Fruit fly (Drosophila melanogaster) whole organism, embryonic: Measurements from ENCODE around the gene CG33111.

Experiments
- CG10209 ChIP-seq: fragments of 200-800 bp; sonication (Bioruptor generic); optimal IDR thresholded peaks from 3 replicates; lab custom pipeline; 2017; ENCODE audit warnings: missing biosample characterization, mild to moderate bottlenecking, missing genetic modification characterization, missing genetic modification reagents
- CG11696 ChIP-seq: fragments of 200-800 bp; sonication (Bioruptor generic); IDR thresholded peaks from 2 replicates; pipeline ENCODE4 v1.3.6; 2022; ENCODE audit warnings: missing biosample characterization, missing genetic modification characterization
- CG12236 ChIP-seq: fragments of 200-800 bp; sonication (Bioruptor generic); optimal IDR thresholded peaks from 2 replicates; lab custom pipeline; 2016; ENCODE audit warnings: missing biosample characterization, missing genetic modification characterization
- CG12769 ChIP-seq: fragments of 200-800 bp; sonication (Bioruptor generic); optimal IDR thresholded peaks from 2 replicates; lab custom pipeline; 2019; ENCODE audit warnings: missing biosample characterization, mild to moderate bottlenecking, missing genetic modification characterization, moderate library complexity
- CG13424 ChIP-seq: fragments of 200-800 bp; sonication (Bioruptor generic); optimal IDR thresholded peaks from 2 replicates; lab custom pipeline; 2019; ENCODE audit warnings: missing biosample characterization, mild to moderate bottlenecking, missing genetic modification characterization, moderate library complexity
- CG15073 ChIP-seq: fragments of 200-800 bp; sonication (Bioruptor generic); optimal IDR thresholded peaks from 2 replicates; lab custom pipeline; 2016; ENCODE audit warnings: missing biosample characterization, missing genetic modification characterization
- CG1529 ChIP-seq: fragments of 200-800 bp; sonication (Bioruptor generic); optimal IDR thresholded peaks from 3 replicates; lab custom pipeline; 2018; ENCODE audit warnings: missing biosample characterization, missing genetic modification characterization
- CG15601 ChIP-seq: fragments of 200-800 bp; sonication (Bioruptor generic); optimal IDR thresholded peaks from 3 replicates; lab custom pipeline; 2019; ENCODE audit warnings: missing biosample characterization, mild to moderate bottlenecking, missing genetic modification characterization, moderate library complexity
- CG1603 ChIP-seq: fragments of 200-800 bp; sonication (Bioruptor generic); optimal IDR thresholded peaks from 2 replicates; lab custom pipeline; 2019; ENCODE audit warnings: missing biosample characterization, mild to moderate bottlenecking, missing genetic modification characterization, moderate library complexity
- CG16815 ChIP-seq: fragments of 200-800 bp; sonication (Bioruptor generic); optimal IDR thresholded peaks from 3 replicates; lab custom pipeline; 2017; ENCODE audit warnings: missing biosample characterization, mild to moderate bottlenecking, missing genetic modification characterization
- CG2712 ChIP-seq: fragments of 200-800 bp; optimal IDR thresholded peaks from 3 replicates; lab custom pipeline; 2019; ENCODE audit warnings: missing biosample characterization, mild to moderate bottlenecking, missing genetic modification characterization, moderate library complexity
- CG2875 ChIP-seq: fragments of 200-800 bp; sonication (Bioruptor generic); optimal IDR thresholded peaks from 2 replicates; lab custom pipeline; 2017; ENCODE audit warnings: missing biosample characterization, mild to moderate bottlenecking, missing genetic modification characterization, missing genetic modification reagents
- CG31224 ChIP-seq: fragments of 200-800 bp; sonication (Bioruptor generic); IDR thresholded peaks from 2 replicates; pipeline ENCODE4 v1.3.6; 2022; ENCODE audit warnings: missing biosample characterization, missing genetic modification characterization
- CG34422 ChIP-seq: fragments of 200-800 bp; sonication (Bioruptor generic); IDR thresholded peaks from 3 replicates; pipeline ENCODE4 v1.3.6; 2022; ENCODE audit warnings: missing biosample characterization, missing genetic modification characterization
- CG3726 ChIP-seq: fragments of 200-800 bp; sonication (Bioruptor generic); IDR thresholded peaks from 3 replicates; pipeline ENCODE4, ENCODE4 v1.3.6; 2022; ENCODE audit warnings: missing biosample characterization, missing genetic modification characterization
- CG6791 ChIP-seq: fragments of 200-800 bp; sonication (Bioruptor generic); IDR thresholded peaks from 3 replicates; pipeline ENCODE4 v1.3.6; 2022; ENCODE audit warnings: missing biosample characterization, missing genetic modification characterization; ENCODE audit not compliant: partially characterized antibody
- CG6813 ChIP-seq: fragments of 200-800 bp; sonication (Bioruptor generic); optimal IDR thresholded peaks from 2 replicates; lab custom pipeline; 2017; ENCODE audit warnings: missing biosample characterization, missing genetic modification characterization, mild to moderate bottlenecking, moderate library complexity, missing genetic modification reagents
- CG7745 ChIP-seq: fragments of 200-800 bp; sonication (Bioruptor generic); optimal IDR thresholded peaks from 2 replicates; lab custom pipeline; 2018; ENCODE audit warnings: missing biosample characterization, mild to moderate bottlenecking, missing genetic modification characterization, moderate library complexity
- CG7839 ChIP-seq: fragments of 200-800 bp; sonication (Bioruptor generic); optimal IDR thresholded peaks from 3 replicates; lab custom pipeline; 2018; ENCODE audit warnings: missing biosample characterization, mild to moderate bottlenecking, missing genetic modification characterization, moderate library complexity
- CG8388 ChIP-seq: fragments of 200-800 bp; sonication (Bioruptor generic); optimal IDR thresholded peaks from 2 replicates; lab custom pipeline; 2019; ENCODE audit warnings: missing biosample characterization, mild to moderate bottlenecking, missing genetic modification characterization, moderate library complexity
- CG8924 ChIP-seq: fragments of 200-800 bp; optimal IDR thresholded peaks from 3 replicates; lab custom pipeline; 2019; ENCODE audit warnings: missing biosample characterization, mild to moderate bottlenecking, missing genetic modification characterization, moderate library complexity
- CG8944 ChIP-seq: fragments of 200-800 bp; sonication (Bioruptor generic); optimal IDR thresholded peaks from 3 replicates; lab custom pipeline; 2016; ENCODE audit warnings: missing biosample characterization, missing genetic modification characterization
- CG9437 ChIP-seq: fragments of 200-800 bp; sonication (Bioruptor generic); optimal IDR thresholded peaks from 2 replicates; lab custom pipeline; 2018; ENCODE audit warnings: missing biosample characterization, mild to moderate bottlenecking, missing genetic modification characterization
- CG9609 ChIP-seq: fragments of 200-800 bp; sonication (Bioruptor generic); optimal IDR thresholded peaks from 3 replicates; lab custom pipeline; 2016; ENCODE audit warnings: missing biosample characterization, missing genetic modification characterization
- Chrac-16 ChIP-seq: fragments of 200-800 bp; sonication (Bioruptor generic); optimal IDR thresholded peaks from 3 replicates; lab custom pipeline; 2016; ENCODE audit warnings: missing biosample characterization, missing genetic modification characterization
- D19A ChIP-seq: fragments of 200-800 bp; optimal IDR thresholded peaks from 3 replicates; lab custom pipeline; 2019; ENCODE audit warnings: missing biosample characterization, mild to moderate bottlenecking, missing genetic modification characterization, moderate library complexity
- E2f1 ChIP-seq: fragments of 200-800 bp; sonication (Bioruptor generic); IDR thresholded peaks from 2 replicates; pipeline ENCODE4 v1.3.6; 2022; ENCODE audit warnings: missing biosample characterization, missing genetic modification characterization
- Hr39 ChIP-seq: fragments of >200 bp; optimal IDR thresholded peaks from 2 replicates; lab custom pipeline; 2017
- Mes4 ChIP-seq: fragments of 200-800 bp; sonication (Bioruptor generic); optimal IDR thresholded peaks from 2 replicates; lab custom pipeline; 2016; ENCODE audit warnings: missing biosample characterization, missing genetic modification characterization
- NK7.1 ChIP-seq: fragments of 200-800 bp; sonication (Bioruptor generic); optimal IDR thresholded peaks from 3 replicates; lab custom pipeline; 2016; ENCODE audit warnings: missing biosample characterization, missing genetic modification characterization
- Vsx1 ChIP-seq: fragments of 200-800 bp; sonication (Bioruptor generic); optimal IDR thresholded peaks from 2 replicates; lab custom pipeline; 2017; ENCODE audit warnings: missing biosample characterization, mild to moderate bottlenecking, missing genetic modification characterization, missing genetic modification reagents
- ac ChIP-seq: fragments of 200-800 bp; sonication (Bioruptor generic); optimal IDR thresholded peaks from 3 replicates; lab custom pipeline; 2017; ENCODE audit warnings: missing biosample characterization, mild to moderate bottlenecking, missing genetic modification characterization
- caup ChIP-seq: fragments of 200-800 bp; sonication (Bioruptor generic); optimal IDR thresholded peaks from 3 replicates; lab custom pipeline; 2017; ENCODE audit warnings: missing biosample characterization, mild to moderate bottlenecking, missing genetic modification characterization, moderate library complexity; ENCODE audit not compliant: severe bottlenecking
- ci ChIP-seq: fragments of 200-800 bp; sonication (Bioruptor generic); IDR thresholded peaks from 3 replicates; pipeline ENCODE4 v1.3.6; 2022; ENCODE audit warnings: missing biosample characterization, missing genetic modification characterization
- gcm2 ChIP-seq: fragments of 200-800 bp; sonication (Bioruptor generic); optimal IDR thresholded peaks from 2 replicates; lab custom pipeline; 2016; ENCODE audit warnings: missing biosample characterization, missing genetic modification characterization
- grau ChIP-seq: fragments of 200-800 bp; optimal IDR thresholded peaks from 3 replicates; lab custom pipeline; 2019; ENCODE audit warnings: missing biosample characterization, mild to moderate bottlenecking, missing genetic modification characterization, moderate library complexity
- lbe ChIP-seq: fragments of 200-800 bp; sonication (Bioruptor generic); optimal IDR thresholded peaks from 2 replicates; lab custom pipeline; 2016; ENCODE audit warnings: missing biosample characterization, mild to moderate bottlenecking, missing genetic modification characterization
- lola ChIP-seq, 3 experiments: fragments of >200 bp in 2 of 3; fragments of 200-800 bp in 1 of 3; sonication (Bioruptor generic) in 1 of 3; optimal IDR thresholded peaks; 2 replicates each; lab custom pipeline; 2017 to 2019; ENCODE audit warnings: missing biosample characterization in 3 of 3, missing genetic modification characterization in 3 of 3, mild to moderate bottlenecking in 1 of 3, moderate library complexity in 1 of 3
- pan ChIP-seq, 4 experiments: fragments of >200 bp in 3 of 4; fragments of 200-800 bp in 1 of 4; sonication (Bioruptor generic) in 1 of 4; optimal IDR thresholded peaks in 3 of 4; IDR thresholded peaks in 1 of 4; 2 replicates each; pipeline versions ENCODE4 v1.3.6 to Lab custom; 2017 to 2022; ENCODE audit warnings: missing biosample characterization in 2 of 4, missing genetic modification characterization in 2 of 4, mixed read lengths in 1 of 4
- peb ChIP-seq: fragments of 200-800 bp; sonication (Bioruptor generic); IDR thresholded peaks from 2 replicates; pipeline ENCODE4 v1.3.6; 2022; ENCODE audit warnings: missing biosample characterization, missing genetic modification characterization
- prd ChIP-seq, 3 experiments: fragments of >200 bp in 2 of 3; fragments of 200-800 bp in 1 of 3; sonication (Bioruptor generic) in 1 of 3; optimal IDR thresholded peaks in 2 of 3; IDR thresholded peaks in 1 of 3; 2 replicates in 2 of 3; 3 replicates in 1 of 3; pipeline versions ENCODE4 v1.3.6 to Lab custom; 2017 to 2022; ENCODE audit warnings: missing biosample characterization in 1 of 3, missing genetic modification characterization in 1 of 3
- sens ChIP-seq: fragments of 200-800 bp; sonication (Bioruptor generic); peaks from one replicate; lab custom pipeline; 2016; ENCODE audit warnings: missing biosample characterization, missing genetic modification characterization
- sima ChIP-seq: fragments of 200-800 bp; sonication (Bioruptor generic); optimal IDR thresholded peaks from 2 replicates; lab custom pipeline; 2016; ENCODE audit warnings: missing biosample characterization, missing genetic modification characterization
- sob ChIP-seq: fragments of 200-800 bp; sonication (Bioruptor generic); IDR thresholded peaks from 2 replicates; pipeline ENCODE4 v1.3.6; 2022; ENCODE audit warnings: missing biosample characterization, missing genetic modification characterization
- ssp ChIP-seq: fragments of 200-800 bp; sonication (Bioruptor generic); IDR thresholded peaks from 2 replicates; pipeline ENCODE4 v1.3.6; 2022; ENCODE audit warnings: missing biosample characterization, missing genetic modification characterization
- tll ChIP-seq, 2 experiments: fragments of 200-800 bp in 1 of 2; fragments of >200 bp in 1 of 2; sonication (Bioruptor generic) in 1 of 2; optimal IDR thresholded peaks; 2 replicates each; lab custom pipeline; 2017 to 2019; ENCODE audit warnings: missing biosample characterization in 2 of 2, missing genetic modification characterization in 2 of 2, mild to moderate bottlenecking in 1 of 2, moderate library complexity in 1 of 2
- unpg ChIP-seq: fragments of 200-800 bp; sonication (Bioruptor generic); optimal IDR thresholded peaks from 3 replicates; lab custom pipeline; 2018; ENCODE audit warnings: missing biosample characterization, mild to moderate bottlenecking, missing genetic modification characterization, moderate library complexity
- vvl ChIP-seq: fragments of 200-800 bp; sonication (Bioruptor generic); IDR thresholded peaks from 2 replicates; pipeline ENCODE4 v1.3.6; 2022; ENCODE audit warnings: missing biosample characterization, missing genetic modification characterization

Gene CG33111

DNA sequence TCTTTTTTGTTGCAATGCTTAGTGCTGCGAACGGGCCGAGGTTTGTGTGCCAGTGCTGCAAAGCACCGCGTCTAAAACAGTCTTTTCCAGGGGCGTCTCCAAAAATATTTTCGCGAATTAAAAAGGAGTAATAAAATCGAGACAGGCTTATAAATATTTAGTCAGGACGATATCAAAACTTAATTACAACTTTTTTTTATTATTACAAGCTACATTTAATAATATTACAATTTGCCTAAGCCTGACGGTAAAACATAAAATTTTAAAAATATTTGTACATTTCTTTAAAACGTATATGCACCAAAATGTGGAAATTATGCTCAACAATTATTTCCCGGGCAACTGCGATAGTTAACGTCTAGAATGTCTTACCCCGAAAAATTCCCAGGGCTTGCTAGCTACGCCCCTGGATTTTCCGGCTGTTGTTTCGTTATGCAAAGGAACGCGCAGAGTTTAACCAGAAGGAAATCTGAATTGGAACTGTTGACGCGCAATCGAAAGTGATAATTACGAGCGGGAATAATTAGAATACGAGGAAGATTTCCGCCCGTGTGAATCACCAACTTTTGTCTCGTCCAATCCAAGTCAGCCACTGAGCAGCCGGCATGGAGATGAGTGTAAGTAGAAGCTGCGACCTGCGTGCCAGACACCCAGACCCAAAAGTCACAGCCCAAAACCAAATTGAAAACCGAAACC lies 61.0 kb downstream of the CG33111 start, which contains the start of the genes PTPMT1 and Hrd3 (continued):
- TF ChIP-seq CG9437 (GFP tag; lab: Kevin White, UChicago) (peak; percentile 97), CG12769 (peak; percentile 84), CG6813 (peak; percentile 96), unpg (GFP tag; lab: Kevin White, UChicago) (peak; percentile 97), gcm2 (peak; percentile 95), CG31224 (peak; percentile 90), CG8944 (GFP tag; lab: Kevin White, UChicago) (peak; percentile 96), sens (GFP tag; lab: Kevin White, UChicago) (peak; percentile 100), CG6791 (GFP tag; lab: Robert Waterston, UW) (no peak), ac (GFP tag; lab: Kevin White, UChicago) (peak; percentile 95), CG1603 (tag; lab: Kevin White, UChicago) (peak; percentile 79), Mes4 (peak; percentile 96), vvl (peak; percentile 96), sima (GFP tag; lab: Kevin White, UChicago) (peak; percentile 91), caup (peak; percentile 98), CG8388 (GFP tag; lab: Kevin White, UChicago) (peak; percentile 97), CG12236 (GFP tag; lab: Kevin White, UChicago) (peak; percentile 94), lbe (GFP tag; lab: Kevin White, UChicago) (peak; percentile 95), CG15601 (tag; lab: Kevin White, UChicago) (peak; percentile 97), Chrac-16 (GFP tag; lab: Kevin White, UChicago) (peak; percentile 98), CG3726 (peak; percentile 93), ci (GFP tag; lab: Robert Waterston, UW) (peak; percentile 94), CG10209 (peak; percentile 99), E2f1 (GFP tag; lab: Robert Waterston, UW) (peak; percentile 95), CG15073 (GFP tag; lab: Kevin White, UChicago) (peak; percentile 89), CG8924 (peak; percentile 99), D19A (peak; percentile 96), NK7.1 (GFP tag; lab: Kevin White, UChicago) (peak; percentile 95), CG7839 (tag; lab: Kevin White, UChicago) (peak; percentile 99), lola (GFP tag; optimal IDR thresholded peaks at IDR 0.05; lab: Kevin White, UChicago) (peak in 1 of 3 experiments; percentile 99), CG9609 (GFP tag; lab: Kevin White, UChicago) (peak; percentile 96), grau (tag; lab: Kevin White, UChicago) (peak; percentile 98), peb (GFP tag; lab: Robert Waterston, UW) (peak; percentile 93), ssp (GFP tag; lab: Robert Waterston, UW) (peak; percentile 90), CG2712 (tag; lab: Kevin White, UChicago) (peak; percentile 99), CG1529 (GFP tag; lab: Kevin White, UChicago) (peak; percentile 98), Vsx1 (GFP tag; lab: Kevin White, UChicago) (peak; percentile 95), CG13424 (tag; lab: Kevin White, UChicago) (peak; percentile 99), CG7745 (no peak), CG2875 (peak; percentile 97), CG16815 (GFP tag; lab: Kevin White, UChicago) (peak; percentile 99), sob (peak; percentile 96), CG34422 (GFP tag; lab: Robert Waterston, UW) (peak; percentile 95), Hr39 (lab: Kevin White, UChicago) (no peak), prd (optimal IDR thresholded peaks at IDR 0.05; lab: Kevin White, UChicago) (no peak), prd (GFP tag; IDR thresholded peaks at IDR 0.05; lab: Robert Waterston, UW) (peak; percentile 98), tll (GFP tag; optimal IDR thresholded peaks at IDR 0.05; lab: Kevin White, UChicago) (peak; percentile 73 to 75), pan (optimal IDR thresholded peaks at IDR 0.05; lab: Kevin White, UChicago) (no peak), pan (GFP tag; optimal IDR thresholded peaks at IDR 0.05 in 1 of 2, IDR thresholded peaks at IDR 0.05 in 1 of 2) (peak in 1 of 2 experiments; percentile 93), CG11696 (GFP tag; lab: Robert Waterston, UW) (peak; percentile 83)
